Fruit fly (Drosophila melanogaster) whole organism, embryonic: ENCODE data around the gene CG31139.

Experiments
- CG1024 ChIP-seq: fragments of 200-800 bp; sonication (Bioruptor generic); IDR thresholded peaks from 2 replicates; pipeline ENCODE4 v1.3.6; 2022; ENCODE audit warnings: missing biosample characterization, missing genetic modification characterization
- CG11247 ChIP-seq: fragments of 200-800 bp; sonication (Bioruptor generic); IDR thresholded peaks from 2 replicates; pipeline ENCODE4 v1.3.6; 2022; ENCODE audit warnings: missing biosample characterization, missing genetic modification characterization
- CG11696 ChIP-seq: fragments of 200-800 bp; sonication (Bioruptor generic); IDR thresholded peaks from 2 replicates; pipeline ENCODE4 v1.3.6; 2022; ENCODE audit warnings: missing biosample characterization, missing genetic modification characterization
- CG1233 ChIP-seq: fragments of 200-800 bp; sonication (Bioruptor generic); optimal IDR thresholded peaks from 4 replicates; lab custom pipeline; 2018; ENCODE audit warnings: missing biosample characterization, mild to moderate bottlenecking, missing genetic modification characterization
- CG13775 ChIP-seq: fragments of 200-800 bp; sonication (Bioruptor generic); optimal IDR thresholded peaks from 3 replicates; lab custom pipeline; 2017; ENCODE audit warnings: missing biosample characterization, mild to moderate bottlenecking, missing genetic modification characterization
- CG14710 ChIP-seq: fragments of 200-800 bp; sonication (Bioruptor generic); optimal IDR thresholded peaks from 3 replicates; lab custom pipeline; 2019; ENCODE audit warnings: missing biosample characterization, mild to moderate bottlenecking, missing genetic modification characterization, moderate library complexity
- CG1602 ChIP-seq: fragments of 200-800 bp; sonication (Bioruptor generic); optimal IDR thresholded peaks from 3 replicates; lab custom pipeline; 2016; ENCODE audit warnings: missing biosample characterization, missing genetic modification characterization
- CG1603 ChIP-seq: fragments of 200-800 bp; sonication (Bioruptor generic); optimal IDR thresholded peaks from 2 replicates; lab custom pipeline; 2019; ENCODE audit warnings: missing biosample characterization, mild to moderate bottlenecking, missing genetic modification characterization, moderate library complexity
- CG18262 ChIP-seq: fragments of 200-800 bp; optimal IDR thresholded peaks from 3 replicates; lab custom pipeline; 2019; ENCODE audit warnings: missing biosample characterization, mild to moderate bottlenecking, missing genetic modification characterization, moderate library complexity
- CG31388 ChIP-seq: fragments of 200-800 bp; sonication (Bioruptor generic); optimal IDR thresholded peaks from 2 replicates; lab custom pipeline; 2016; ENCODE audit warnings: missing biosample characterization, missing genetic modification characterization
- CG3281 ChIP-seq: fragments of 200-800 bp; sonication (Bioruptor generic); optimal IDR thresholded peaks from 3 replicates; lab custom pipeline; 2017; ENCODE audit warnings: missing biosample characterization, mild to moderate bottlenecking, missing genetic modification characterization
- CG4282 ChIP-seq: fragments of 200-800 bp; sonication (Bioruptor generic); optimal IDR thresholded peaks from 2 replicates; lab custom pipeline; 2016; ENCODE audit warnings: missing biosample characterization, missing genetic modification characterization
- CG9727 ChIP-seq: fragments of 200-800 bp; sonication (Bioruptor generic); optimal IDR thresholded peaks from 3 replicates; lab custom pipeline; 2017; ENCODE audit warnings: missing biosample characterization, mild to moderate bottlenecking, missing genetic modification characterization
- Camta ChIP-seq: fragments of 200-800 bp; sonication (Bioruptor generic); optimal IDR thresholded peaks from 2 replicates; lab custom pipeline; 2016; ENCODE audit warnings: missing biosample characterization, missing genetic modification characterization
- D19A ChIP-seq: fragments of 200-800 bp; optimal IDR thresholded peaks from 3 replicates; lab custom pipeline; 2019; ENCODE audit warnings: missing biosample characterization, mild to moderate bottlenecking, missing genetic modification characterization, moderate library complexity
- Dek ChIP-seq: fragments of 200-800 bp; sonication (Bioruptor generic); optimal IDR thresholded peaks from 3 replicates; lab custom pipeline; 2019; ENCODE audit warnings: missing biosample characterization, mild to moderate bottlenecking, missing genetic modification characterization, moderate library complexity
- Dip3 ChIP-seq: fragments of 200-800 bp; sonication (Bioruptor generic); optimal IDR thresholded peaks from 3 replicates; lab custom pipeline; 2016; ENCODE audit warnings: missing biosample characterization, missing genetic modification characterization
- Dll ChIP-seq: fragments of 200-800 bp; sonication (Bioruptor generic); IDR thresholded peaks from 4 replicates; pipeline ENCODE4 v1.3.6; 2022; ENCODE audit warnings: missing biosample characterization, missing genetic modification characterization; ENCODE audit not compliant: partially characterized antibody
- Hey ChIP-seq: fragments of 200-800 bp; sonication (Bioruptor generic); optimal IDR thresholded peaks from 3 replicates; lab custom pipeline; 2018; ENCODE audit warnings: missing biosample characterization, mild to moderate bottlenecking, missing genetic modification characterization
- Lim3 ChIP-seq: fragments of 200-800 bp; sonication (Bioruptor generic); IDR thresholded peaks from 2 replicates; pipeline ENCODE4 v1.3.6; 2022; ENCODE audit warnings: missing biosample characterization, missing genetic modification characterization
- PHDP ChIP-seq: fragments of 200-800 bp; sonication (Bioruptor generic); optimal IDR thresholded peaks from 3 replicates; lab custom pipeline; 2018; ENCODE audit warnings: missing biosample characterization, mild to moderate bottlenecking, missing genetic modification characterization, moderate library complexity
- Poxn ChIP-seq: fragments of 200-800 bp; sonication (Bioruptor generic); IDR thresholded peaks from 2 replicates; pipeline ENCODE4 v1.3.6; 2022; ENCODE audit warnings: missing biosample characterization, missing genetic modification characterization
- Ptx1 ChIP-seq: fragments of 200-800 bp; sonication (Bioruptor generic); IDR thresholded peaks from 2 replicates; pipeline ENCODE4 v1.3.6; 2022; ENCODE audit warnings: missing biosample characterization, missing genetic modification characterization
- Scr ChIP-seq: fragments of 200-800 bp; sonication (Bioruptor generic); IDR thresholded peaks from 2 replicates; pipeline ENCODE4 v1.3.6; 2022; ENCODE audit warnings: missing biosample characterization, missing genetic modification characterization; ENCODE audit not compliant: partially characterized antibody
- TFAM ChIP-seq: fragments of 200-800 bp; sonication (Bioruptor generic); optimal IDR thresholded peaks from 2 replicates; lab custom pipeline; 2017; ENCODE audit warnings: missing biosample characterization, missing genetic modification characterization, inconsistent platforms
- Taf1 ChIP-seq: fragments of 200-800 bp; sonication (Bioruptor generic); IDR thresholded peaks from 2 replicates; pipeline ENCODE4 v1.3.6; 2022; ENCODE audit warnings: missing biosample characterization, missing genetic modification characterization
- Vsx1 ChIP-seq: fragments of 200-800 bp; sonication (Bioruptor generic); optimal IDR thresholded peaks from 2 replicates; lab custom pipeline; 2017; ENCODE audit warnings: missing biosample characterization, mild to moderate bottlenecking, missing genetic modification characterization, missing genetic modification reagents
- Xbp1 ChIP-seq: fragments of 200-800 bp; sonication (Bioruptor generic); optimal IDR thresholded peaks from 3 replicates; lab custom pipeline; 2016; ENCODE audit warnings: missing biosample characterization, mild to moderate bottlenecking, missing genetic modification characterization
- amos ChIP-seq: fragments of 200-800 bp; sonication (Bioruptor generic); IDR thresholded peaks from 2 replicates; pipeline ENCODE4 v1.3.6; 2022; ENCODE audit warnings: missing biosample characterization, missing genetic modification characterization; ENCODE audit not compliant: partially characterized antibody
- bcd ChIP-seq: fragments of 200-800 bp; sonication (Bioruptor generic); optimal IDR thresholded peaks from 2 replicates; lab custom pipeline; 2017; ENCODE audit warnings: missing biosample characterization, mild to moderate bottlenecking, missing genetic modification characterization
- cad ChIP-seq: fragments of >200 bp; optimal IDR thresholded peaks from 2 replicates; lab custom pipeline; 2017; ENCODE audit warnings: missing biosample characterization, missing genetic modification characterization
- dm ChIP-seq: fragments of 200-800 bp; sonication (Bioruptor generic); optimal IDR thresholded peaks from 3 replicates; lab custom pipeline; 2016; ENCODE audit warnings: missing biosample characterization, missing genetic modification characterization
- eve ChIP-seq, 2 experiments: fragments of >200 bp; optimal IDR thresholded peaks; 2 replicates each; lab custom pipeline; 2017; ENCODE audit warnings: missing biosample characterization in 2 of 2, missing genetic modification characterization in 2 of 2
- gfzf ChIP-seq: fragments of 200-800 bp; sonication (Bioruptor generic); optimal IDR thresholded peaks from 2 replicates; lab custom pipeline; 2016; ENCODE audit warnings: missing biosample characterization, mild to moderate bottlenecking, missing genetic modification characterization, moderate library complexity
- hbn ChIP-seq: fragments of 200-800 bp; sonication (Bioruptor generic); IDR thresholded peaks from 2 replicates; pipeline ENCODE4 v1.3.6; 2022; ENCODE audit warnings: missing biosample characterization, missing genetic modification characterization; ENCODE audit not compliant: partially characterized antibody
- kni ChIP-seq: fragments of 200-800 bp; sonication (Bioruptor generic); optimal IDR thresholded peaks from 3 replicates; lab custom pipeline; 2017; ENCODE audit warnings: mild to moderate bottlenecking, missing biosample characterization, missing genetic modification reagents, missing genetic modification characterization
- lola ChIP-seq, 3 experiments: fragments of >200 bp in 2 of 3; fragments of 200-800 bp in 1 of 3; sonication (Bioruptor generic) in 1 of 3; optimal IDR thresholded peaks; 2 replicates each; lab custom pipeline; 2017 to 2019; ENCODE audit warnings: missing biosample characterization in 3 of 3, missing genetic modification characterization in 3 of 3, mild to moderate bottlenecking in 1 of 3, moderate library complexity in 1 of 3
- maf-S ChIP-seq: fragments of 200-800 bp; sonication (Bioruptor generic); optimal IDR thresholded peaks from 2 replicates; lab custom pipeline; 2016; ENCODE audit warnings: missing biosample characterization, missing genetic modification characterization
- pb ChIP-seq: fragments of 200-800 bp; sonication (Bioruptor generic); optimal IDR thresholded peaks from 3 replicates; lab custom pipeline; 2016; ENCODE audit warnings: missing biosample characterization, missing genetic modification characterization
- pnt ChIP-seq: fragments of 200-800 bp; sonication (Bioruptor generic); optimal IDR thresholded peaks from 3 replicates; lab custom pipeline; 2016; ENCODE audit warnings: missing biosample characterization, missing genetic modification characterization
- prd ChIP-seq, 3 experiments: fragments of >200 bp in 2 of 3; fragments of 200-800 bp in 1 of 3; sonication (Bioruptor generic) in 1 of 3; optimal IDR thresholded peaks in 2 of 3; IDR thresholded peaks in 1 of 3; 2 replicates in 2 of 3; 3 replicates in 1 of 3; pipeline versions ENCODE4 v1.3.6 to Lab custom; 2017 to 2022; ENCODE audit warnings: missing biosample characterization in 1 of 3, missing genetic modification characterization in 1 of 3
- pros ChIP-seq: fragments of 200-800 bp; sonication (Bioruptor generic); optimal IDR thresholded peaks from 3 replicates; lab custom pipeline; 2019; ENCODE audit warnings: missing biosample characterization, mild to moderate bottlenecking, missing genetic modification characterization, moderate library complexity
- seq ChIP-seq: fragments of 200-800 bp; sonication (Bioruptor generic); IDR thresholded peaks from 2 replicates; pipeline ENCODE4 v1.3.6; 2022; ENCODE audit warnings: missing biosample characterization, missing genetic modification characterization
- ssp ChIP-seq: fragments of 200-800 bp; sonication (Bioruptor generic); IDR thresholded peaks from 2 replicates; pipeline ENCODE4 v1.3.6; 2022; ENCODE audit warnings: missing biosample characterization, missing genetic modification characterization
- sug ChIP-seq: fragments of 200-800 bp; optimal IDR thresholded peaks from 2 replicates; lab custom pipeline; 2019; ENCODE audit warnings: missing biosample characterization, mild to moderate bottlenecking, missing genetic modification characterization, moderate library complexity
- tll ChIP-seq, 2 experiments: fragments of 200-800 bp in 1 of 2; fragments of >200 bp in 1 of 2; sonication (Bioruptor generic) in 1 of 2; optimal IDR thresholded peaks; 2 replicates each; lab custom pipeline; 2017 to 2019; ENCODE audit warnings: missing biosample characterization in 2 of 2, missing genetic modification characterization in 2 of 2, mild to moderate bottlenecking in 1 of 2, moderate library complexity in 1 of 2
- tna ChIP-seq: fragments of 200-800 bp; sonication (Bioruptor generic); IDR thresholded peaks from 2 replicates; pipeline ENCODE4 v1.3.6; 2022; ENCODE audit warnings: missing biosample characterization, missing genetic modification characterization; ENCODE audit not compliant: partially characterized antibody
- trh ChIP-seq: fragments of 200-800 bp; sonication (Bioruptor generic); optimal IDR thresholded peaks from 2 replicates; lab custom pipeline; 2016; ENCODE audit warnings: missing biosample characterization, missing genetic modification characterization
- yki ChIP-seq: fragments of >200 bp; optimal IDR thresholded peaks from 3 replicates; lab custom pipeline; 2018
- zen2 ChIP-seq: fragments of 200-800 bp; sonication (Bioruptor generic); IDR thresholded peaks from 3 replicates; pipeline ENCODE4 v1.3.6; 2022; ENCODE audit warnings: missing biosample characterization, missing genetic modification characterization; ENCODE audit not compliant: partially characterized antibody
- zf30C ChIP-seq: fragments of 200-800 bp; sonication (Bioruptor generic); optimal IDR thresholded peaks from 3 replicates; lab custom pipeline; 2018; ENCODE audit warnings: missing biosample characterization, mild to moderate bottlenecking, missing genetic modification characterization

Gene CG31139

dm6 chr3R:22781412-22781811 is 32.6 kb upstream of the CG31139 start (continued):
- TF ChIP-seq kni (no peak), CG1603 (tag; lab: Kevin White, UChicago) (no peak), hbn (GFP tag; lab: Robert Waterston, UW) (no peak), gfzf (no peak), cad (GFP tag; lab: Kevin White, UChicago) (no peak), prd (optimal IDR thresholded peaks at IDR 0.05; lab: Kevin White, UChicago) (no peak), prd (GFP tag; IDR thresholded peaks at IDR 0.05; lab: Robert Waterston, UW) (no peak), CG31388 (GFP tag; lab: Kevin White, UChicago) (no peak), CG11696 (GFP tag; lab: Robert Waterston, UW) (no peak), zf30C (GFP tag; lab: Kevin White, UChicago) (no peak), CG1024 (no peak), tna (GFP tag; lab: Robert Waterston, UW) (no peak), CG13775 (GFP tag; lab: Kevin White, UChicago) (no peak), PHDP (tag; lab: Kevin White, UChicago) (peak; percentile 11), bcd (GFP tag; lab: Kevin White, UChicago) (no peak), CG14710 (tag; lab: Kevin White, UChicago) (no peak), Vsx1 (no peak), CG3281 (GFP tag; lab: Kevin White, UChicago) (no peak), Xbp1 (GFP tag; lab: Kevin White, UChicago) (no peak), Lim3 (no peak), tll (GFP tag; optimal IDR thresholded peaks at IDR 0.05; lab: Kevin White, UChicago) (no peak), sug (tag; lab: Kevin White, UChicago) (peak; percentile 5), Dip3 (GFP tag; lab: Kevin White, UChicago) (no peak), CG18262 (tag; lab: Kevin White, UChicago) (peak; percentile 2), eve (GFP tag; optimal IDR thresholded peaks at IDR 0.05; lab: Kevin White, UChicago) (no peak), Hey (tag; lab: Kevin White, UChicago) (no peak), Camta (GFP tag; lab: Kevin White, UChicago) (no peak), lola (GFP tag; optimal IDR thresholded peaks at IDR 0.05; lab: Kevin White, UChicago) (no peak), Dll (GFP tag; lab: Robert Waterston, UW) (no peak), CG11247 (GFP tag; lab: Robert Waterston, UW) (0 out of 2 replicates have a peak, but pooled peaks have one; percentile 11), yki (lab: Kevin White, UChicago) (no peak), TFAM (GFP tag; lab: Kevin White, UChicago) (no peak), D19A (no peak), pros (GFP tag; lab: Kevin White, UChicago) (peak; percentile 2), Scr (GFP tag; lab: Robert Waterston, UW) (no peak), Dek (tag; lab: Kevin White, UChicago) (no peak), Ptx1 (GFP tag; lab: Robert Waterston, UW) (no peak), zen2 (GFP tag; lab: Robert Waterston, UW) (0 out of 3 replicates have a peak, but pooled peaks have one; percentile 37), pb (GFP tag; lab: Kevin White, UChicago) (no peak), ssp (GFP tag; lab: Robert Waterston, UW) (no peak), CG9727 (GFP tag; lab: Kevin White, UChicago) (no peak), dm (GFP tag; lab: Kevin White, UChicago) (no peak), amos (GFP tag; lab: Robert Waterston, UW) (no peak; the same call in 1 of the 2 replicates), CG4282 (GFP tag; lab: Kevin White, UChicago) (no peak), pnt (GFP tag; lab: Kevin White, UChicago) (no peak), maf-S (no peak), Taf1 (no peak), CG1602 (no peak), CG1233 (GFP tag; lab: Kevin White, UChicago) (no peak), seq (no peak), trh (GFP tag; lab: Kevin White, UChicago) (no peak), Poxn (GFP tag; lab: Robert Waterston, UW) (no peak)
